Worm (Caenorhabditis elegans): ENCODE data around the gene F37C4.6.
A peak's percentile ranks its signal among the peaks of the same experiment; 100 is the strongest.

The F37C4.6 gene

ce11 chrIV:3875260-3875659, 2.9 kb downstream of the F37C4.6 start (continued):
- TF ChIP-seq nhr-85 (tag), result peak; percentile 76
- TF ChIP-seq aha-1 (tag; optimal IDR thresholded peaks at IDR 0.05), result no peak
- peak; percentile 41 for TF ChIP-seq dsc-1 (tag; optimal IDR thresholded peaks at IDR 0.05)
- TF ChIP-seq fkh-10 (GFP tag; optimal IDR thresholded peaks at IDR 0.05), result no peak
- no peak for TF ChIP-seq efl-3 (GFP tag; optimal IDR thresholded peaks at IDR 0.05)
- no peak for TF ChIP-seq unc-30 (tag; optimal IDR thresholded peaks at IDR 0.05)
- no peak for TF ChIP-seq sup-37 (GFP tag; optimal IDR thresholded peaks at IDR 0.05)
- TF ChIP-seq Y116A8C.19 (tag; optimal IDR thresholded peaks at IDR 0.05; ENCODE audit: borderline replicate concordance), result no peak
- TF ChIP-seq nhr-12 (tag; optimal IDR thresholded peaks at IDR 0.05), result no peak
- no peak for TF ChIP-seq sptf-1 (tag; optimal IDR thresholded peaks at IDR 0.05)
- no peak for TF ChIP-seq irx-1 (tag; optimal IDR thresholded peaks at IDR 0.05)
- TF ChIP-seq unc-98 (GFP tag; IDR thresholded peaks at IDR 0.05), result 0 out of 2 replicates have a peak, but pooled peaks have one; percentile 15
- TF ChIP-seq nhr-19 (GFP tag; conservative IDR thresholded peaks at IDR 0.05), result no peak
- TF ChIP-seq ceh-63 (GFP tag; optimal IDR thresholded peaks at IDR 0.05), result no peak
- TF ChIP-seq fkh-8 (tag; optimal IDR thresholded peaks at IDR 0.05), result no peak
- no peak for TF ChIP-seq F16B12.6 (tag; optimal IDR thresholded peaks at IDR 0.05)
- peak; percentile 21 for TF ChIP-seq skn-1 (tag; optimal IDR thresholded peaks at IDR 0.05)
- no peak for TF ChIP-seq xbp-1 (tag; optimal IDR thresholded peaks at IDR 0.05)
- TF ChIP-seq mab-9 (GFP tag; IDR thresholded peaks at IDR 0.05), result 0 out of 2 replicates have a peak, but pooled peaks have one; percentile 26
- peak; percentile 74 for TF ChIP-seq fos-1 (tag; optimal IDR thresholded peaks at IDR 0.05)
- TF ChIP-seq elt-2 (tag; optimal IDR thresholded peaks at IDR 0.05), result no peak
- TF ChIP-seq isw-1 (GFP tag; IDR thresholded peaks at IDR 0.05), result no peak
- no peak for TF ChIP-seq ztf-11 (tag; optimal IDR thresholded peaks at IDR 0.05)
- TF ChIP-seq rnt-1 (tag; optimal IDR thresholded peaks at IDR 0.05), result peak; percentile 39
- TF ChIP-seq blmp-1 (tag; optimal IDR thresholded peaks at IDR 0.05), result peak; percentile 14
- TF ChIP-seq grh-1 (GFP tag; IDR thresholded peaks at IDR 0.05), result no peak
- no peak for TF ChIP-seq sox-4 (tag; optimal IDR thresholded peaks at IDR 0.05)
- TF ChIP-seq lsy-2 (tag; optimal IDR thresholded peaks at IDR 0.05), result peak in 1 of 2 experiments; percentile 38
- TF ChIP-seq nhr-77 (tag; optimal IDR thresholded peaks at IDR 0.05), result no peak
- TF ChIP-seq fkh-4 (tag; optimal IDR thresholded peaks at IDR 0.05; ENCODE audit: borderline replicate concordance), result no peak
- TF ChIP-seq aly-2 (tag; optimal IDR thresholded peaks at IDR 0.05), result no peak
- no peak for TF ChIP-seq swsn-7 (tag; optimal IDR thresholded peaks at IDR 0.05)
- no peak for TF ChIP-seq nhr-47 (tag; optimal IDR thresholded peaks at IDR 0.05)
- TF ChIP-seq ets-5 (GFP tag; IDR thresholded peaks at IDR 0.05), result no peak
- no peak for TF ChIP-seq ces-1 (GFP tag; optimal IDR thresholded peaks at IDR 0.05)
- no peak for TF ChIP-seq nhr-11 (tag; optimal IDR thresholded peaks at IDR 0.05)
- no peak for TF ChIP-seq mef-2 (tag; optimal IDR thresholded peaks at IDR 0.05)
- TF ChIP-seq ceh-88 (GFP tag; IDR thresholded peaks at IDR 0.05), result no peak
- no peak for TF ChIP-seq tlp-1 (tag; optimal IDR thresholded peaks at IDR 0.05)
- peak in 5 of 6 experiments; percentile 9 to 57 (median 22) for TF ChIP-seq elt-3 (tag; optimal IDR thresholded peaks at IDR 0.05)
- peak; percentile 5 to 16 for TF ChIP-seq lin-35 (GFP tag; optimal IDR thresholded peaks at IDR 0.05)
- no peak for TF ChIP-seq pax-3 (tag; optimal IDR thresholded peaks at IDR 0.05)

DNA sequence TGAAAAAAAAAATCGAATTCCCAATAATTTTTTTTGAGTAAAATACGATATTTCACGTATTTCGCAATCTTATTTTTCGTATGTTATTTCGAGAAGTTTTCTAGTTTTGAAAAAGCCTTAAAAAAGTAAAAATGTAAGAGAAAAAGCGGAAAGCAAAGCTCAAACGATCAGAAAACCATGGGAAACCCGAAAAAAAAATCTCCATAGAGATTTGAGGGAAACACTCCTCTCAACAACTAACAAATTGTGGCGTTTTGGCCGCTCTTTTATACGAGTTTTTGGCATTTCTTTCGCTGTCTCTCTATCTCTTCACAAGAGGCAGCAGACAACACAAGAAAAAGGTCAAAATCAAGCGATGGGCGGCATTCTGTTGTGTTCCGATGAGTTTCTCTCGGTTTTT, 3.7 kb downstream of the F37C4.6 start:
- TF ChIP-seq C04F5.9 (tag; optimal IDR thresholded peaks at IDR 0.05) (no peak), pqm-1 (tag; optimal IDR thresholded peaks at IDR 0.05) (no peak), elt-3 (tag; optimal IDR thresholded peaks at IDR 0.05) (peak in 2 of 6 experiments; percentile 0 to 10), vab-15 (tag; optimal IDR thresholded peaks at IDR 0.05) (no peak), aha-1 (tag; optimal IDR thresholded peaks at IDR 0.05) (no peak), ceh-8 (GFP tag; optimal IDR thresholded peaks at IDR 0.05) (no peak), fkh-4 (tag; optimal IDR thresholded peaks at IDR 0.05; ENCODE audit: borderline replicate concordance) (no peak), rnt-1 (tag; optimal IDR thresholded peaks at IDR 0.05) (peak; percentile 14), ceh-82 (tag; optimal IDR thresholded peaks at IDR 0.05) (peak in 1 of 3 experiments; percentile 10), blmp-1 (tag; optimal IDR thresholded peaks at IDR 0.05) (peak; percentile 31), nhr-20 (tag; optimal IDR thresholded peaks at IDR 0.05) (peak; percentile 41), lir-3 (tag; optimal IDR thresholded peaks at IDR 0.05; ENCODE audit: poor library complexity) (no peak), nhr-19 (GFP tag; conservative IDR thresholded peaks at IDR 0.05) (no peak), nhr-85 (tag) (peak; percentile 56), tlp-1 (tag; optimal IDR thresholded peaks at IDR 0.05) (no peak), ets-5 (GFP tag; IDR thresholded peaks at IDR 0.05) (no peak), nhr-28 (tag; optimal IDR thresholded peaks at IDR 0.05) (no peak), snu-23 (GFP tag; optimal IDR thresholded peaks at IDR 0.05) (peak; percentile 47), swsn-7 (tag; optimal IDR thresholded peaks at IDR 0.05) (peak; percentile 10), mep-1 (tag; optimal IDR thresholded peaks at IDR 0.05) (peak; percentile 38), fkh-8 (tag; optimal IDR thresholded peaks at IDR 0.05) (peak; percentile 60), tbx-2 (tag; optimal IDR thresholded peaks at IDR 0.05) (no peak), xbp-1 (tag; optimal IDR thresholded peaks at IDR 0.05) (no peak), aly-2 (tag; optimal IDR thresholded peaks at IDR 0.05) (peak; percentile 49)

All from whole organism, L1 larva.